Fruit fly (Drosophila melanogaster) whole organism, embryonic: ENCODE results near the gene Kr-h1.

Source experiments
- Asciz ChIP-seq: fragments of 200-800 bp; sonication (Bioruptor generic); optimal IDR thresholded peaks from 2 replicates; lab custom pipeline; 2017; ENCODE audit warnings: missing biosample characterization, mild to moderate bottlenecking, missing genetic modification characterization, missing genetic modification reagents
- Atf6 ChIP-seq: fragments of 200-800 bp; sonication (Bioruptor generic); IDR thresholded peaks from 2 replicates; pipeline ENCODE4 v1.3.6; 2022; ENCODE audit warnings: missing biosample characterization, missing genetic modification characterization
- Bdp1 ChIP-seq: fragments of 200-800 bp; sonication (Bioruptor generic); optimal IDR thresholded peaks from 3 replicates; lab custom pipeline; 2016; ENCODE audit warnings: missing biosample characterization, missing genetic modification characterization
- Bteb2 ChIP-seq: fragments of 200-800 bp; sonication (Bioruptor generic); optimal IDR thresholded peaks from 2 replicates; lab custom pipeline; 2016; ENCODE audit warnings: missing biosample characterization, missing genetic modification characterization
- CG10959 ChIP-seq: fragments of 200-800 bp; sonication (Bioruptor generic); IDR thresholded peaks from 2 replicates; pipeline ENCODE4 v1.3.6; 2022; ENCODE audit warnings: missing biosample characterization, missing genetic modification characterization
- CG10979 ChIP-seq: fragments of 200-800 bp; sonication (Bioruptor generic); optimal IDR thresholded peaks from 2 replicates; lab custom pipeline; 2018; ENCODE audit warnings: missing biosample characterization, mild to moderate bottlenecking, missing genetic modification characterization, moderate library complexity
- CG12744 ChIP-seq: fragments of 200-800 bp; sonication (Bioruptor generic); optimal IDR thresholded peaks from 2 replicates; lab custom pipeline; 2016; ENCODE audit warnings: missing biosample characterization, missing genetic modification characterization
- CG14667 ChIP-seq: fragments of 200-800 bp; sonication (Bioruptor generic); IDR thresholded peaks from 2 replicates; pipeline ENCODE4 v1.3.6; 2022; ENCODE audit warnings: missing biosample characterization, missing genetic modification characterization
- CG15073 ChIP-seq: fragments of 200-800 bp; sonication (Bioruptor generic); optimal IDR thresholded peaks from 2 replicates; lab custom pipeline; 2016; ENCODE audit warnings: missing biosample characterization, missing genetic modification characterization
- CG17612 ChIP-seq: fragments of 200-800 bp; sonication (Bioruptor generic); IDR thresholded peaks from 2 replicates; pipeline ENCODE4 v1.3.6; 2022; ENCODE audit warnings: missing biosample characterization, missing genetic modification characterization
- CG18599 ChIP-seq: fragments of 200-800 bp; sonication (Bioruptor generic); optimal IDR thresholded peaks from 3 replicates; lab custom pipeline; 2017; ENCODE audit warnings: missing biosample characterization, missing genetic modification characterization, mild to moderate bottlenecking, moderate library complexity, missing genetic modification reagents
- CG2889 ChIP-seq: fragments of 200-800 bp; sonication (Bioruptor generic); IDR thresholded peaks from 3 replicates; pipeline ENCODE4 v1.3.6; 2022; ENCODE audit warnings: missing biosample characterization, missing genetic modification characterization
- CG31365 ChIP-seq: fragments of 200-800 bp; sonication (Bioruptor generic); optimal IDR thresholded peaks from 2 replicates; lab custom pipeline; 2018; ENCODE audit warnings: missing biosample characterization, mild to moderate bottlenecking, missing genetic modification characterization
- CG34422 ChIP-seq: fragments of 200-800 bp; sonication (Bioruptor generic); IDR thresholded peaks from 3 replicates; pipeline ENCODE4 v1.3.6; 2022; ENCODE audit warnings: missing biosample characterization, missing genetic modification characterization
- CG3995 ChIP-seq: fragments of 200-800 bp; sonication (Bioruptor generic); optimal IDR thresholded peaks from 3 replicates; lab custom pipeline; 2016; ENCODE audit warnings: missing biosample characterization, missing genetic modification characterization
- CG4820 ChIP-seq: fragments of 200-800 bp; sonication (Bioruptor generic); optimal IDR thresholded peaks from 3 replicates; lab custom pipeline; 2016; ENCODE audit warnings: missing biosample characterization, missing genetic modification characterization
- CG4854 ChIP-seq: fragments of 200-800 bp; sonication (Bioruptor generic); optimal IDR thresholded peaks from 2 replicates; lab custom pipeline; 2016; ENCODE audit warnings: missing biosample characterization, missing genetic modification characterization, inconsistent platforms
- CG6654 ChIP-seq: fragments of 200-800 bp; sonication (Bioruptor generic); optimal IDR thresholded peaks from 2 replicates; lab custom pipeline; 2017; ENCODE audit warnings: missing biosample characterization, mild to moderate bottlenecking, missing genetic modification characterization
- CG6765 ChIP-seq: fragments of 200-800 bp; sonication (Bioruptor generic); optimal IDR thresholded peaks from 3 replicates; lab custom pipeline; 2017; ENCODE audit warnings: missing biosample characterization, mild to moderate bottlenecking, missing genetic modification characterization
- CG8924 ChIP-seq: fragments of 200-800 bp; optimal IDR thresholded peaks from 3 replicates; lab custom pipeline; 2019; ENCODE audit warnings: missing biosample characterization, mild to moderate bottlenecking, missing genetic modification characterization, moderate library complexity
- CTCF ChIP-seq: fragments of 200-800 bp; sonication (Bioruptor generic); optimal IDR thresholded peaks from 2 replicates; lab custom pipeline; 2017; ENCODE audit warnings: missing biosample characterization, mild to moderate bottlenecking, missing genetic modification characterization, moderate library complexity
- D19A ChIP-seq: fragments of 200-800 bp; optimal IDR thresholded peaks from 3 replicates; lab custom pipeline; 2019; ENCODE audit warnings: missing biosample characterization, mild to moderate bottlenecking, missing genetic modification characterization, moderate library complexity
- Dll ChIP-seq: fragments of 200-800 bp; sonication (Bioruptor generic); IDR thresholded peaks from 4 replicates; pipeline ENCODE4 v1.3.6; 2022; ENCODE audit warnings: missing biosample characterization, missing genetic modification characterization; ENCODE audit not compliant: partially characterized antibody
- Dref ChIP-seq: fragments of 200-800 bp; sonication (Bioruptor generic); IDR thresholded peaks from 2 replicates; pipeline ENCODE4 v1.3.6; 2022; ENCODE audit warnings: missing biosample characterization, missing genetic modification characterization
- Fer2 ChIP-seq: fragments of 200-800 bp; sonication (Bioruptor generic); optimal IDR thresholded peaks from 2 replicates; lab custom pipeline; 2018; ENCODE audit warnings: missing biosample characterization, mild to moderate bottlenecking, missing genetic modification characterization, moderate library complexity
- Hey ChIP-seq: fragments of 200-800 bp; sonication (Bioruptor generic); optimal IDR thresholded peaks from 3 replicates; lab custom pipeline; 2018; ENCODE audit warnings: missing biosample characterization, mild to moderate bottlenecking, missing genetic modification characterization
- HmgZ ChIP-seq: fragments of 200-800 bp; sonication (Bioruptor generic); optimal IDR thresholded peaks from 2 replicates; lab custom pipeline; 2018; ENCODE audit warnings: missing biosample characterization, mild to moderate bottlenecking, missing genetic modification characterization
- Hmr ChIP-seq: fragments of 200-800 bp; sonication (Bioruptor generic); optimal IDR thresholded peaks from 3 replicates; lab custom pipeline; 2017; ENCODE audit warnings: mild to moderate bottlenecking, missing biosample characterization, missing genetic modification reagents, missing genetic modification characterization
- Hr39 ChIP-seq: fragments of >200 bp; optimal IDR thresholded peaks from 2 replicates; lab custom pipeline; 2017
- Myb ChIP-seq: fragments of 200-800 bp; sonication (Bioruptor generic); optimal IDR thresholded peaks from 2 replicates; lab custom pipeline; 2016; ENCODE audit warnings: missing biosample characterization, missing genetic modification characterization
- Nf-YA ChIP-seq: fragments of 200-800 bp; sonication (Bioruptor generic); IDR thresholded peaks from 2 replicates; pipeline ENCODE4 v1.3.6; 2022; ENCODE audit warnings: missing biosample characterization, missing genetic modification characterization
- Scr ChIP-seq: fragments of 200-800 bp; sonication (Bioruptor generic); IDR thresholded peaks from 2 replicates; pipeline ENCODE4 v1.3.6; 2022; ENCODE audit warnings: missing biosample characterization, missing genetic modification characterization; ENCODE audit not compliant: partially characterized antibody
- Tbp ChIP-seq: fragments of >200 bp; optimal IDR thresholded peaks from 2 replicates; lab custom pipeline; 2018; ENCODE audit warnings: missing biosample characterization, missing genetic modification characterization
- crol ChIP-seq: fragments of 200-800 bp; sonication (Bioruptor generic); IDR thresholded peaks from 2 replicates; pipeline ENCODE4 v1.3.6; 2022; ENCODE audit warnings: missing biosample characterization, missing genetic modification characterization
- fd64A ChIP-seq: fragments of 200-800 bp; sonication (Bioruptor generic); optimal IDR thresholded peaks from 3 replicates; lab custom pipeline; 2018; ENCODE audit warnings: missing biosample characterization, mild to moderate bottlenecking, missing genetic modification characterization
- gcm2 ChIP-seq: fragments of 200-800 bp; sonication (Bioruptor generic); optimal IDR thresholded peaks from 2 replicates; lab custom pipeline; 2016; ENCODE audit warnings: missing biosample characterization, missing genetic modification characterization
- ken ChIP-seq: fragments of 200-800 bp; sonication (Bioruptor generic); IDR thresholded peaks from 3 replicates; pipeline ENCODE4 v1.3.6; 2022; ENCODE audit warnings: missing biosample characterization, missing genetic modification characterization
- maf-S ChIP-seq: fragments of 200-800 bp; sonication (Bioruptor generic); optimal IDR thresholded peaks from 2 replicates; lab custom pipeline; 2016; ENCODE audit warnings: missing biosample characterization, missing genetic modification characterization
- nerfin-1 ChIP-seq: fragments of 200-800 bp; sonication (Bioruptor generic); optimal IDR thresholded peaks from 3 replicates; lab custom pipeline; 2019; ENCODE audit warnings: missing biosample characterization, mild to moderate bottlenecking, missing genetic modification characterization, moderate library complexity
- pan ChIP-seq, 4 experiments: fragments of >200 bp in 3 of 4; fragments of 200-800 bp in 1 of 4; sonication (Bioruptor generic) in 1 of 4; optimal IDR thresholded peaks in 3 of 4; IDR thresholded peaks in 1 of 4; 2 replicates each; pipeline versions ENCODE4 v1.3.6 to Lab custom; 2017 to 2022; ENCODE audit warnings: missing biosample characterization in 2 of 4, missing genetic modification characterization in 2 of 4, mixed read lengths in 1 of 4
- pb ChIP-seq: fragments of 200-800 bp; sonication (Bioruptor generic); optimal IDR thresholded peaks from 3 replicates; lab custom pipeline; 2016; ENCODE audit warnings: missing biosample characterization, missing genetic modification characterization
- psq ChIP-seq: fragments of 200-800 bp; sonication (Bioruptor generic); optimal IDR thresholded peaks from 2 replicates; lab custom pipeline; 2017; ENCODE audit warnings: missing biosample characterization, missing genetic modification characterization
- ranshi ChIP-seq: fragments of 200-800 bp; sonication (Bioruptor generic); IDR thresholded peaks from 2 replicates; pipeline ENCODE4 v1.3.6; 2022; ENCODE audit warnings: missing biosample characterization, missing genetic modification characterization
- schlank ChIP-seq: fragments of 200-800 bp; sonication (Bioruptor generic); optimal IDR thresholded peaks from 2 replicates; lab custom pipeline; 2018; ENCODE audit warnings: missing biosample characterization, mild to moderate bottlenecking, missing genetic modification characterization
- sd ChIP-seq: fragments of 200-800 bp; sonication (Bioruptor generic); optimal IDR thresholded peaks from 3 replicates; lab custom pipeline; 2018; ENCODE audit warnings: missing biosample characterization, mild to moderate bottlenecking, missing genetic modification characterization, moderate library complexity
- sisA ChIP-seq: fragments of 200-800 bp; sonication (Bioruptor generic); IDR thresholded peaks from 2 replicates; pipeline ENCODE4 v1.3.6; 2022; ENCODE audit warnings: missing biosample characterization, missing genetic modification characterization
- tna ChIP-seq: fragments of 200-800 bp; sonication (Bioruptor generic); IDR thresholded peaks from 2 replicates; pipeline ENCODE4 v1.3.6; 2022; ENCODE audit warnings: missing biosample characterization, missing genetic modification characterization; ENCODE audit not compliant: partially characterized antibody
- ttk ChIP-seq: fragments of 200-800 bp; sonication (Bioruptor generic); IDR thresholded peaks from 2 replicates; pipeline ENCODE4 v2.1.2; 2022; ENCODE audit warnings: missing biosample characterization, missing genetic modification characterization
- vnd ChIP-seq: fragments of 200-800 bp; sonication (Bioruptor generic); IDR thresholded peaks from 3 replicates; pipeline ENCODE4 v1.3.6; 2022; ENCODE audit warnings: missing biosample characterization, missing genetic modification characterization; ENCODE audit not compliant: partially characterized antibody

Kr-h1 gene

dm6 chr2L:6088371-6089365, 6.3 kb downstream of the Kr-h1 start (continued):
- TF ChIP-seq crol = peak; percentile 88
- TF ChIP-seq sd = peak; percentile 87
- TF ChIP-seq CG15073 (GFP tag; lab: Kevin White, UChicago) = no peak
- no peak for TF ChIP-seq CG14667 (GFP tag; lab: Robert Waterston, UW)
- no peak for TF ChIP-seq Fer2
- peak; percentile 80; the same call in 2 of the 3 replicates for TF ChIP-seq CG34422 (GFP tag; lab: Robert Waterston, UW)
- TF ChIP-seq nerfin-1 (tag; lab: Kevin White, UChicago) = peak; percentile 76
- TF ChIP-seq Bdp1 (GFP tag; lab: Kevin White, UChicago) = no peak
- no peak for TF ChIP-seq CG31365
- TF ChIP-seq tna (GFP tag; lab: Robert Waterston, UW) = peak; percentile 59; the same call in 1 of the 2 replicates
- no peak for TF ChIP-seq psq (GFP tag; lab: Kevin White, UChicago)
- TF ChIP-seq ranshi (GFP tag; lab: Robert Waterston, UW) = 0 out of 2 replicates have a peak, but pooled peaks have one; percentile 6
- peak; percentile 11 for TF ChIP-seq pb (GFP tag; lab: Kevin White, UChicago)
- peak; percentile 38 for TF ChIP-seq CG6765 (GFP tag; lab: Kevin White, UChicago)
- no peak for TF ChIP-seq CG10959
- TF ChIP-seq Myb = peak; percentile 31
- no peak for TF ChIP-seq schlank (tag; lab: Kevin White, UChicago)
- peak; percentile 73 for TF ChIP-seq Hmr (GFP tag; lab: Kevin White, UChicago)
- TF ChIP-seq Dref = no peak
- no peak for TF ChIP-seq CG4820 (GFP tag; lab: Kevin White, UChicago)
- peak; percentile 53 for TF ChIP-seq Scr
- TF ChIP-seq sisA (GFP tag; lab: Robert Waterston, UW) = no peak
- peak; percentile 19 for TF ChIP-seq Asciz (GFP tag; lab: Kevin White, UChicago)
- TF ChIP-seq HmgZ (tag; lab: Kevin White, UChicago) = peak; percentile 86
- no peak for TF ChIP-seq CG10979 (tag; lab: Kevin White, UChicago)
- TF ChIP-seq Bteb2 (GFP tag; lab: Kevin White, UChicago) = peak; percentile 19
- TF ChIP-seq CG3995 = no peak
- no peak for TF ChIP-seq D19A (tag; lab: Kevin White, UChicago)
- no peak for TF ChIP-seq Hr39 (lab: Kevin White, UChicago)
- TF ChIP-seq pan (optimal IDR thresholded peaks at IDR 0.05; lab: Kevin White, UChicago) = no peak
- peak in 1 of 2 experiments; percentile 39 for TF ChIP-seq pan (GFP tag; optimal IDR thresholded peaks at IDR 0.05 in 1 of 2, IDR thresholded peaks at IDR 0.05 in 1 of 2)
- peak; percentile 18; the same call in 1 of the 2 replicates for TF ChIP-seq ttk
- peak; percentile 65 for TF ChIP-seq CG18599 (GFP tag; lab: Kevin White, UChicago)
- TF ChIP-seq CG12744 (GFP tag; lab: Kevin White, UChicago) = no peak
- no peak for TF ChIP-seq CG6654 (GFP tag; lab: Kevin White, UChicago)
- TF ChIP-seq CG17612 (GFP tag; lab: Robert Waterston, UW) = no peak
- TF ChIP-seq CG8924 (tag; lab: Kevin White, UChicago) = peak; percentile 62
- no peak for TF ChIP-seq Tbp (GFP tag; lab: Kevin White, UChicago)
- no peak for TF ChIP-seq Atf6 (GFP tag; lab: Robert Waterston, UW)
- peak; percentile 46; the same call in 1 of the 3 replicates for TF ChIP-seq ken (GFP tag; lab: Robert Waterston, UW)
- no peak for TF ChIP-seq CTCF (GFP tag; lab: Kevin White, UChicago)
- TF ChIP-seq Dll = peak; percentile 36; the same call in 1 of the 4 replicates
- peak; percentile 2 for TF ChIP-seq fd64A
- TF ChIP-seq CG2889 (GFP tag; lab: Robert Waterston, UW) = no peak
- TF ChIP-seq vnd = no peak
- no peak for TF ChIP-seq gcm2 (GFP tag; lab: Kevin White, UChicago)
- TF ChIP-seq Nf-YA (GFP tag; lab: Robert Waterston, UW) = no peak
- TF ChIP-seq Hey = peak; percentile 96
- no peak for TF ChIP-seq maf-S (GFP tag; lab: Kevin White, UChicago)
- TF ChIP-seq CG4854 (GFP tag; lab: Kevin White, UChicago) = no peak
